Fruit fly (Drosophila melanogaster): ENCODE data around the gene CG32192.

dm6 chr3L:18007413-18008164 lies 32.5 kb upstream of the CG32192 start:
- TF ChIP-seq psq (optimal IDR thresholded peaks at IDR 0.05) = no peak
- no peak for TF ChIP-seq usp (GFP tag; optimal IDR thresholded peaks at IDR 0.05)
- no peak for TF ChIP-seq CG8478 (optimal IDR thresholded peaks at IDR 0.05)

All from whole organism.